Worm (Caenorhabditis elegans) whole organism, early embryonic: Measurements from ENCODE around the gene F58F12.1.
A peak's percentile ranks its signal among the peaks of the same experiment; 100 is the strongest.

Experiments used
- B0310.2 ChIP-seq: sonication (generic microtip); optimal IDR thresholded peaks from 2 replicates; lab custom pipeline; 2016; ENCODE audit warnings: mild to moderate bottlenecking, missing genetic modification characterization, missing compliant biosample characterization
- F13C5.2 ChIP-seq: sonication (generic microtip); optimal IDR thresholded peaks from 2 replicates; lab custom pipeline; 2017; ENCODE audit warnings: mild to moderate bottlenecking, missing genetic modification characterization, inconsistent platforms, missing compliant biosample characterization
- aly-1 ChIP-seq: sonication (generic microtip); optimal IDR thresholded peaks from 2 replicates; lab custom pipeline; 2016; ENCODE audit warnings: missing genetic modification characterization, missing compliant biosample characterization
- ama-1 ChIP-seq: fragments of 150-350 bp; optimal IDR thresholded peaks from 2 replicates; lab custom pipeline; 2014
- ceh-13 ChIP-seq: fragments of 200-800 bp; sonication (Bioruptor generic); optimal IDR thresholded peaks from 2 replicates; lab custom pipeline; 2018; ENCODE audit warnings: mild to moderate bottlenecking, missing genetic modification characterization, missing compliant biosample characterization
- ceh-36 ChIP-seq: sonication (generic microtip); optimal IDR thresholded peaks from 2 replicates; lab custom pipeline; 2016; ENCODE audit warnings: missing genetic modification characterization, inconsistent platforms, missing compliant biosample characterization
- ets-7 ChIP-seq: sonication (generic microtip); optimal IDR thresholded peaks from 2 replicates; lab custom pipeline; 2016; ENCODE audit warnings: missing genotype, missing genetic modification characterization, missing compliant biosample characterization
- flt-1 ChIP-seq: fragments of 200-800 bp; sonication (Bioruptor generic); IDR thresholded peaks from 2 replicates; pipeline ENCODE4 v1.3.6; 2022; ENCODE audit warnings: missing genetic modification characterization, missing compliant biosample characterization
- hmbx-1 ChIP-seq: sonication (generic microtip); optimal IDR thresholded peaks from 2 replicates; lab custom pipeline; 2016; ENCODE audit warnings: mild to moderate bottlenecking, missing genetic modification characterization, missing compliant biosample characterization
- hmg-4 ChIP-seq: fragments of 200-800 bp; sonication (Bioruptor generic); optimal IDR thresholded peaks from 2 replicates; lab custom pipeline; 2018; ENCODE audit warnings: mild to moderate bottlenecking, missing genetic modification characterization, missing compliant biosample characterization
- hnd-1 ChIP-seq: sonication (generic microtip); optimal IDR thresholded peaks from 2 replicates; lab custom pipeline; 2016; ENCODE audit warnings: missing genetic modification characterization, missing compliant biosample characterization
- pes-1 ChIP-seq: fragments of 200-800 bp; sonication (Bioruptor generic); IDR thresholded peaks from 2 replicates; pipeline ENCODE4 v1.3.6; 2022; ENCODE audit warnings: missing genetic modification reagents, missing genetic modification characterization, missing compliant biosample characterization
- scrt-1 ChIP-seq: fragments of 200-800 bp; sonication (Bioruptor generic); IDR thresholded peaks from 2 replicates; pipeline ENCODE4 v1.3.6; 2022; ENCODE audit warnings: missing genetic modification characterization, missing compliant biosample characterization
- sea-1 ChIP-seq: fragments of 200-800 bp; sonication (Bioruptor generic); conservative IDR thresholded peaks from 2 replicates; pipeline ENCODE4 v1.3.6; 2022; ENCODE audit warnings: missing genetic modification characterization, missing compliant biosample characterization
- tbx-11 ChIP-seq: fragments of 200-800 bp; sonication (Bioruptor generic); IDR thresholded peaks from 2 replicates; pipeline ENCODE4 v1.3.6; 2022; ENCODE audit warnings: missing genetic modification characterization, missing compliant biosample characterization
- tbx-37 ChIP-seq: fragments of 200-800 bp; sonication (Bioruptor generic); conservative IDR thresholded peaks from 2 replicates; pipeline ENCODE4 v1.3.6; 2022; ENCODE audit warnings: missing genetic modification reagents, missing genetic modification characterization, missing compliant biosample characterization
- tra-4 ChIP-seq: sonication (generic microtip); optimal IDR thresholded peaks from 2 replicates; lab custom pipeline; 2017; ENCODE audit warnings: missing genetic modification characterization, missing compliant biosample characterization

Gene F58F12.1

DNA sequence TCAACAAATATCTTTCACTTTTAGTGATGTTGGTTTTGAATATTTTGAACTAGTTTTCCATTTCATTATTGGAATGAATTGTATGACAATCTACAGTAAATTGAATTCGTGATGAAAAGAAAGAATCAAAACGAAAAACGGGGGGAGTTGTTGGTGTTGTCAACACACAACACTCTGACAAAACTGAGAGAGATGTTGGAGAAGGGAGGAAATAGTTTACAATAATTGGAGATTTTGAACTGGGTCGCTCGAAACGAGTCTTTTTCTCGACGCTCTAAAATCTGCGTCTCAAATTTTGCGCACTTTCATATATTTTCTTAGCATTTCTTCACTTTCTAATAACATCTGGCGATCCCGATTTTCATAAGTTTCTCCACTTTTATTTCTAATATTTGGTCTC, 39.6 kb upstream of the F58F12.1 start, which contains the start of gene txt-18:
txt-18 (plus strand) TSS at position 180 of the 400 bp plus-strand sequence.
- no peak for TF ChIP-seq hnd-1
- TF ChIP-seq hmg-4 (GFP tag; lab: Kevin White, UChicago), result no peak
- TF ChIP-seq ceh-36 (tag; lab: Kevin White, UChicago), result no peak
- no peak for TF ChIP-seq F13C5.2 (tag; lab: Kevin White, UChicago)
- no peak for TF ChIP-seq aly-1 (tag; lab: Kevin White, UChicago)
- no peak for TF ChIP-seq scrt-1
- no peak for TF ChIP-seq tra-4 (tag; lab: Kevin White, UChicago)
- TF ChIP-seq ama-1, result no peak
- TF ChIP-seq ceh-13, result no peak

DNA sequence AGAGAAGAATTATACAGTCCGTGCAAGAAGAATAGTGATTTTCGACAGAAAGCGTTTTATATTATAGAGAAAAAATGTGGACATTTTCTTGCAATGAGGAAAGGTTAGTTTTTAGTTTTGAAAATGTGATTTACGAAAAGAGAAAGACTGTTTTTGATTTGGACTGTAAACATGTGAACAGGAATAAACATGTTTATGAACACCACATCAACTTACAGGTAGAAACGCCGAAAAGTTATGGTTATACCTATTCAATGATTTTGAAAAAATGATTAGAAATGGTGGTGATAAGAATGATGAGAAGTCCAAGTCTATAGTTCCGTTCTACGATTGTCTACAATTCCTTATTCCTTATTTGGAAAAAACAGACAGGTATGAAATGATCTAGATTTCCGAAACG, 38.9 kb upstream of the F58F12.1 start:
- TF ChIP-seq pes-1 (GFP tag; lab: Robert Waterston, UW) (no peak), hnd-1 (no peak), ets-7 (no peak), scrt-1 (no peak), hmg-4 (GFP tag; lab: Kevin White, UChicago) (no peak), sea-1 (GFP tag; lab: Robert Waterston, UW) (no peak), aly-1 (tag; lab: Kevin White, UChicago) (no peak), tbx-11 (GFP tag; lab: Robert Waterston, UW) (no peak), hmbx-1 (no peak), tra-4 (tag; lab: Kevin White, UChicago) (no peak), B0310.2 (tag; lab: Kevin White, UChicago) (no peak), ceh-13 (no peak), F13C5.2 (tag; lab: Kevin White, UChicago) (no peak), flt-1 (GFP tag; lab: Robert Waterston, UW) (no peak)

DNA sequence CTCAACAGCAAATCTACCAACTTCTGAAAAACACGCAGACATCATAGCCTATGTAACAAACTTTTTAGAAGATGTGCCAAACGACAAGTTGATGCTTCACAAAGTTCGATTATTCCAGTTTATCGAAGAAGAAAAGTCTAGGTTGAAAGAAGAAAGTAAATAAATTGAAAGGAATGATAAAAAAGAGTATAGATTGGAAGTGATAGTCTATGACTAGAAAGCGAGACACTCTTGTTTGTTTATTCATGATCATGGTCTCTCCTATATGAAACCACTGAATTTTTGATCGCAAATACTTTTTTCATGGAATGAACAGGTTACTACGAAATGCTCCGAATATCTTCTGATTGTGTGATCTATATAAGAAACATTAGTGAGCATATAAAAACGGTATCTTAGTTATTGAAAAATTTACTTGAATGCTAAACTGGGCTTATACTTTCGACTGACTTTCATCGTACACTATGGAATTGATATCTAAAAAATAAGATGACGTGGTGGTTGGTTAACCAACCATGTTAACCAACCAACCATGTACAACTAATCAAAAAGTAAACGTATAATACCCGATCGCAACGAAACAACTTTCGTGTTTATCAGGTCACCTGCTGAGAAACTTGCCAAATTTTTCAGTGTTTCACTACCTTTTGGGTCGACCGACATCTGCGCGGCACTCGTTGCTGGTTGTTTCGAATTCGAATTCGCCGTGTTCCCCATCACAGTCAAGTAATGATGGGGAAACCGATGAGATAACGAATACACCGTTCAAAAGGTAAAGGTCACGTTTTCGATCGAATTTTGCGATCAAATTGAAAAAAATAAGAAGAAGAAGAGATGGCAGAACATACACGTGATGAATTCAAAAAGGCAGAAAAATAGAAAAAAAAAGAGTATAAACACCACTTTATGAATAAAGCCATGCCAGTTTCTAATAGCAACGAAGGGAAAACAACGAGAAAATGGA, 38.0 kb upstream of the F58F12.1 start, which contains the start of gene C32D5.8:
C32D5.8 (minus strand) TSS at position 770 of the 964 bp plus-strand sequence.
- TF ChIP-seq ets-7 (no peak), pes-1 (GFP tag; lab: Robert Waterston, UW) (no peak), hnd-1 (no peak), tra-4 (tag; lab: Kevin White, UChicago) (no peak), ceh-36 (tag; lab: Kevin White, UChicago) (no peak), tbx-11 (GFP tag; lab: Robert Waterston, UW) (no peak), aly-1 (tag; lab: Kevin White, UChicago) (no peak), ceh-13 (no peak), sea-1 (GFP tag; lab: Robert Waterston, UW) (no peak), B0310.2 (tag; lab: Kevin White, UChicago) (no peak), hmbx-1 (no peak)

DNA sequence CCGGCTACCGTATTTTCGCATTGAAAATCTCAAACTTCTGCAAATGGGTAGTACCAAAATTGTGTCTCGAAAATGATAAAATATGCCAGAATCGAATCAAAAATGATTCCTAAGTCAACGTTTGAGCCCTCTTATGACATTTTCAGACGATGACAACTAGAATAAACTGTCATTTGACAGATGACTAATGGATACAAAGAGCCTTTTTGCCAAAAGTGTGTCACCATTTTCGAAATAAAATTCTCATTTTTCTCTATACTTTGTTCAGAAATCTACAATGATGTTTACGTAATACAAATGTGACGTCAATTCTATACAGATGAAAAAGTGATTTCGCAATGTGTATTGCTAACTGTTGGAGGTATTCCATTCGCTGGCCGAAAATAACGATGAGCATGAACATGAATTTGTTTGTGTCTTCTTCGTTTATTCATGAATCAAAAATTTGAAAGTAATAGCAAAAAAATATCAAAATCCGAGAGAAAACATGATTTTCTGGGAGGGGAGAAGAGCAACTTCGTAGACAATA, 36.8 kb upstream of the F58F12.1 start:
- TF ChIP-seq aly-1 (tag; lab: Kevin White, UChicago) (no peak), flt-1 (GFP tag; lab: Robert Waterston, UW) (no peak), hmbx-1 (peak; percentile 18), ceh-36 (tag; lab: Kevin White, UChicago) (peak; percentile 19)

DNA sequence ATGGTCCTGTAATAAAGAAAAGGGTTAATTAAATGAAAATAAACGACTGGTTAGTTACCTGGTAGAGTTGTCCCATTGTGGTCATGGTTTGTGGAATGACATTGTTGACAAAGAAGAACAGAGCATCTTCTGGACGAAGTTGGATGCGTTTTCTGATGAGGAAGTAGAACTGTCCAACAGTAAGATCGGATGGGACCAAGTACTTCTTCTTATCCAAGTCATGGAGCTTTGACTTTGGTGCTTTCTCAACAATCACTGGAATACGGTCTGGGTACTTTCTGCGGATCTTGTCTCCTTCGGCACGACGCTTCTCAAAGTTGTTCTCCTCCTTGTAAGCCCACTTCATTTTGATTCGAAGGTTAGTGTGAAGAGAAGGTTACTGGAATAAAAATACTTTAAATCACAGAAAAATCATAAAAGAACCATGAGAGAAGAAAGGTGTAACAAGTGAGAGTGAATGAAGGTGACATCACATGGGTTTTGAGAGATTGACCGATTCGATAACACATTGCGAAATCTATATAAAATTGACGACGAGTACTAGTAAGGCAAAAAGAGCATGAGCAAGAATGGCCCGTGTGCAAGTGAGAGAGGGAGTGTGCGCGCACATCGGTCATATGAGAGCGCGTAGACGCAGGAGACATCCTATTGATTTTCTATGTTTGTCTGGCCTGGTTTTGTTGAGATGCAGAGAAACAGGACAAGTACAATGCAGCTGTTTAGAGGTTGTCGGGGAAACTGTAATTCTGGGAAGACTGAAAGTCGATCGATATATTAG, 35.9 kb upstream of the F58F12.1 start, which contains the start of gene lgg-1:
lgg-1 (minus strand) TSS at position 379 of the 778 bp plus-strand sequence.
- TF ChIP-seq sea-1 (GFP tag; lab: Robert Waterston, UW) (0 out of 2 replicates have a peak, but pooled peaks have one; percentile 48), B0310.2 (tag; lab: Kevin White, UChicago) (no peak), hmbx-1 (no peak), ama-1 (peak; percentile 23), F13C5.2 (tag; lab: Kevin White, UChicago) (peak; percentile 20)

DNA sequence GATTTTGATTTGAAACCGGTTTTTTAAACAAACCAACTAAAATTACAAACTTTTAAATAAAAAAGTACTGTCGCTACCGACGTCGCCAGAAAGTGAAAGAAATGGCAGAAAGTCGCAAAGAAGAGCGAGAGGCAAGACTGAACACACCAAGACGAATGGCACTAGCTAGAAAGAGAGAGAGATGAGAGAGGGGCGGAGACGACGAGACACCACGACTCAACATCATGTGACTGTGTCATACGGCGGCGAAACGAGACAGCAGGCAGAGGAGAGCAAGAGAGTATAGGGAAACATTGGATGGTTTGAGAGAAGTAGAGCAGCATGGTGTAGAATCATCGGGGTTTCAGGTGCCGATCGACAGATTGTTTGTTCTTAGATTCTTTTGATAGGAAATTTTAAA, 35.1 kb upstream of the F58F12.1 start:
- peak; percentile 34 for TF ChIP-seq hmg-4 (GFP tag; lab: Kevin White, UChicago)
- TF ChIP-seq flt-1 (GFP tag; lab: Robert Waterston, UW), result 0 out of 2 replicates have a peak, but pooled peaks have one; percentile 51
- TF ChIP-seq B0310.2 (tag; lab: Kevin White, UChicago), result no peak
- no peak for TF ChIP-seq ceh-13
- TF ChIP-seq scrt-1, result no peak
- TF ChIP-seq ama-1, result no peak
- peak; percentile 6 for TF ChIP-seq hnd-1
- no peak for TF ChIP-seq tbx-11 (GFP tag; lab: Robert Waterston, UW)
- peak; percentile 35 for TF ChIP-seq ceh-36 (tag; lab: Kevin White, UChicago)
- 0 out of 2 replicates have a peak, but pooled peaks have one; percentile 8 for TF ChIP-seq pes-1 (GFP tag; lab: Robert Waterston, UW)
- no peak for TF ChIP-seq tbx-37 (GFP tag; lab: Robert Waterston, UW)
- TF ChIP-seq aly-1 (tag; lab: Kevin White, UChicago), result peak; percentile 9
- no peak for TF ChIP-seq sea-1 (GFP tag; lab: Robert Waterston, UW)
- no peak for TF ChIP-seq ets-7
- no peak for TF ChIP-seq F13C5.2 (tag; lab: Kevin White, UChicago)
- no peak for TF ChIP-seq hmbx-1
- no peak for TF ChIP-seq tra-4 (tag; lab: Kevin White, UChicago)

DNA sequence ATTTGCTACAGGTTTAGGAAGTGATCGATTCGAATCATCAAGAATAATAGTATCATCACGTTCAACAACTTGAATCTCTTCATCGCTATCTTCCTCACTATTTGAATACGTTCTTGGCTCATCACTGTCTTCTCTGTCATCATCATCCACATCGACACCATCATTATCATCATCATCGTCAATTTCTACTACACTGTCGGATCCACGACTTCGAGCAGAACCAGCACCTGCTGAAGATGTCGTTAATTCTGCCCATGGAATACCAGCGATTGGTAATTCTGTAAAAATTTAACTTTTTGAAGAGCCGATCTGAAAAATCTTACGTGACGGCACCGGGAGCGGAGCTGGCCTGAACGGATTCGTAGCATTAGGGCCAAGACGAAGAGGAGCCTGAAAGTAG, 33.5 kb upstream of the F58F12.1 start:
- TF ChIP-seq hmbx-1 (no peak), tra-4 (tag; lab: Kevin White, UChicago) (no peak), sea-1 (GFP tag; lab: Robert Waterston, UW) (no peak), scrt-1 (no peak), tbx-37 (GFP tag; lab: Robert Waterston, UW) (no peak), ceh-13 (no peak), ets-7 (no peak), B0310.2 (tag; lab: Kevin White, UChicago) (no peak), ama-1 (no peak), hmg-4 (GFP tag; lab: Kevin White, UChicago) (no peak)
